Worm (Caenorhabditis elegans) whole organism, young adult: Measurements from ENCODE around the gene F16B12.4.

Experiments used
- B0019.2 ChIP-seq: fragments of 200-800 bp; sonication (Bioruptor generic); conservative IDR thresholded peaks from 2 replicates; pipeline ENCODE4 v1.3.6; 2022; ENCODE audit warnings: missing genetic modification reagents, missing genetic modification characterization, missing compliant biosample characterization
- B0261.1 ChIP-seq: sonication (generic microtip); optimal IDR thresholded peaks from 2 replicates; lab custom pipeline; 2016; ENCODE audit warnings: mild to moderate bottlenecking, missing genetic modification characterization, moderate library complexity, missing compliant biosample characterization
- B0336.3 ChIP-seq: fragments of 200-800 bp; sonication (Bioruptor generic); IDR thresholded peaks from 2 replicates; pipeline ENCODE4 v1.3.6; 2022; ENCODE audit warnings: missing genetic modification characterization, missing compliant biosample characterization
- C06A6.2 ChIP-seq: fragments of 200-800 bp; sonication (Bioruptor generic); conservative IDR thresholded peaks from 2 replicates; pipeline ENCODE4 v1.3.6; 2022; ENCODE audit warnings: missing genetic modification characterization, missing compliant biosample characterization
- D2030.7 ChIP-seq: fragments of 200-800 bp; sonication (Bioruptor generic); IDR thresholded peaks from 2 replicates; pipeline ENCODE4 v1.3.6; 2022; ENCODE audit warnings: missing genetic modification reagents, missing genetic modification characterization, missing compliant biosample characterization
- F10E7.11 ChIP-seq: sonication (generic microtip); optimal IDR thresholded peaks from 2 replicates; lab custom pipeline; 2017; ENCODE audit warnings: mild to moderate bottlenecking, missing genetic modification characterization, moderate library complexity, missing compliant biosample characterization
- F37B4.10 ChIP-seq: fragments of 200-800 bp; sonication (Bioruptor generic); IDR thresholded peaks from 2 replicates; pipeline ENCODE4 v1.3.6; 2022; ENCODE audit warnings: missing genetic modification characterization, missing compliant biosample characterization
- F57A8.1 ChIP-seq: fragments of 200-800 bp; sonication (Bioruptor generic); optimal IDR thresholded peaks from 2 replicates; lab custom pipeline; 2018; ENCODE audit warnings: mild to moderate bottlenecking, missing genetic modification characterization, moderate library complexity, missing compliant biosample characterization
- T26A5.8 ChIP-seq: sonication (generic microtip); optimal IDR thresholded peaks from 2 replicates; lab custom pipeline; 2016; ENCODE audit warnings: missing genetic modification characterization, missing compliant biosample characterization
- Y95B8A.8 ChIP-seq: fragments of 200-800 bp; sonication (Bioruptor generic); IDR thresholded peaks from 2 replicates; pipeline ENCODE4 v1.3.6; 2022; ENCODE audit warnings: missing genetic modification reagents, missing genetic modification characterization, missing compliant biosample characterization
- aptf-2 ChIP-seq: fragments of 200-800 bp; sonication (Bioruptor generic); conservative IDR thresholded peaks from 2 replicates; pipeline ENCODE4 v1.3.6; 2022; ENCODE audit warnings: missing genetic modification reagents, missing genetic modification characterization, missing compliant biosample characterization
- attf-5 ChIP-seq: fragments of 200-800 bp; sonication (Bioruptor generic); optimal IDR thresholded peaks from 2 replicates; lab custom pipeline; 2018; ENCODE audit warnings: mild to moderate bottlenecking, missing genetic modification characterization, missing compliant biosample characterization
- attf-6 ChIP-seq: fragments of 200-800 bp; sonication (Bioruptor generic); IDR thresholded peaks from 2 replicates; pipeline ENCODE4 v1.3.6; 2022; ENCODE audit warnings: missing genetic modification reagents, missing genetic modification characterization, missing compliant biosample characterization
- bed-1 ChIP-seq: fragments of 200-800 bp; sonication (Bioruptor generic); IDR thresholded peaks from 2 replicates; pipeline ENCODE4 v1.3.6; 2022; ENCODE audit warnings: missing genetic modification reagents, missing genetic modification characterization, missing compliant biosample characterization
- bed-2 ChIP-seq: fragments of 200-800 bp; sonication (Bioruptor generic); IDR thresholded peaks from 2 replicates; pipeline ENCODE4 v1.3.6; 2022; ENCODE audit warnings: missing genetic modification reagents, missing genetic modification characterization, missing compliant biosample characterization
- cebp-1 ChIP-seq, 2 experiments: fragments of 200-800 bp in 1 of 2; sonication (Bioruptor generic) in 1 of 2; sonication (generic microtip) in 1 of 2; IDR thresholded peaks in 1 of 2; optimal IDR thresholded peaks in 1 of 2; 2 replicates each; pipeline versions ENCODE4 v1.3.6 to Lab custom; 2017 to 2022; ENCODE audit warnings: missing compliant biosample characterization in 2 of 2, missing genetic modification characterization in 2 of 2, mild to moderate bottlenecking in 1 of 2, missing genetic modification reagents in 1 of 2, moderate library complexity in 1 of 2
- ceh-27 ChIP-seq: fragments of 200-800 bp; sonication (Bioruptor generic); optimal IDR thresholded peaks from 2 replicates; lab custom pipeline; 2018; ENCODE audit warnings: mild to moderate bottlenecking, missing genetic modification characterization, moderate library complexity, missing compliant biosample characterization
- chd-7 ChIP-seq: sonication (generic microtip); optimal IDR thresholded peaks from 2 replicates; lab custom pipeline; 2016; ENCODE audit warnings: mild to moderate bottlenecking, missing genetic modification characterization, moderate library complexity, missing compliant biosample characterization
- die-1 ChIP-seq: sonication (generic microtip); optimal IDR thresholded peaks from 2 replicates; lab custom pipeline; 2016; ENCODE audit warnings: missing genotype, mild to moderate bottlenecking, missing genetic modification characterization, missing compliant biosample characterization
- fkh-3 ChIP-seq: sonication (generic microtip); optimal IDR thresholded peaks from 2 replicates; lab custom pipeline; 2016; ENCODE audit warnings: mild to moderate bottlenecking, missing genetic modification characterization, missing compliant biosample characterization
- gei-17 ChIP-seq: fragments of 200-800 bp; sonication (Bioruptor generic); optimal IDR thresholded peaks from 2 replicates; lab custom pipeline; 2018; ENCODE audit warnings: mild to moderate bottlenecking, missing genetic modification characterization, missing compliant biosample characterization
- hlh-12 ChIP-seq: sonication (generic microtip); optimal IDR thresholded peaks from 2 replicates; lab custom pipeline; 2016; ENCODE audit warnings: missing genetic modification characterization, missing compliant biosample characterization
- hmg-1.2 ChIP-seq: fragments of 200-800 bp; sonication (Bioruptor generic); IDR thresholded peaks from 2 replicates; pipeline ENCODE4 v1.3.6; 2022; ENCODE audit warnings: missing genetic modification reagents, missing genetic modification characterization, missing compliant biosample characterization
- lin-35 ChIP-seq, 3 experiments: fragments of 150-350 bp in 2 of 3; sonication (generic microtip) in 1 of 3; optimal IDR thresholded peaks; 2 replicates each; lab custom pipeline; 2014 to 2018; ENCODE audit warnings: missing biosample characterization in 3 of 3, missing genetic modification characterization in 3 of 3, missing genetic modification reagents in 3 of 3
- lsl-1 ChIP-seq: fragments of 200-800 bp; sonication (Bioruptor generic); optimal IDR thresholded peaks from 2 replicates; lab custom pipeline; 2018; ENCODE audit warnings: mild to moderate bottlenecking, missing genetic modification characterization, moderate library complexity, missing compliant biosample characterization
- lsy-27 ChIP-seq: sonication (generic microtip); optimal IDR thresholded peaks from 2 replicates; lab custom pipeline; 2017; ENCODE audit warnings: missing genetic modification characterization, mild to moderate bottlenecking, missing compliant biosample characterization, antibody characterized with exemption, missing genotype, borderline replicate concordance; ENCODE audit not compliant: insufficient read depth
- madf-10 ChIP-seq: sonication (generic microtip); optimal IDR thresholded peaks from 2 replicates; lab custom pipeline; 2016; ENCODE audit warnings: mild to moderate bottlenecking, missing genetic modification characterization, missing compliant biosample characterization
- madf-6 ChIP-seq: fragments of 200-800 bp; sonication (Bioruptor generic); IDR thresholded peaks from 2 replicates; pipeline ENCODE4 v1.3.6; 2022; ENCODE audit warnings: missing genetic modification reagents, missing genetic modification characterization, missing compliant biosample characterization
- nfya-1 ChIP-seq: sonication (generic microtip); optimal IDR thresholded peaks from 2 replicates; lab custom pipeline; 2017; ENCODE audit warnings: antibody characterized with exemption, missing compliant biosample characterization, missing genetic modification characterization, borderline replicate concordance; ENCODE audit not compliant: insufficient read depth
- nfya-2 ChIP-seq: fragments of 200-800 bp; sonication (Bioruptor generic); IDR thresholded peaks from 2 replicates; pipeline ENCODE4 v1.3.6; 2022; ENCODE audit warnings: missing genetic modification reagents, missing genetic modification characterization, missing compliant biosample characterization
- nfyb-1 ChIP-seq: fragments of 200-800 bp; sonication (Bioruptor generic); IDR thresholded peaks from 2 replicates; pipeline ENCODE4 v1.3.6; 2022; ENCODE audit warnings: missing genetic modification reagents, missing genetic modification characterization, missing compliant biosample characterization
- nhr-179 ChIP-seq: sonication (generic microtip); optimal IDR thresholded peaks from 2 replicates; lab custom pipeline; 2016; ENCODE audit warnings: mild to moderate bottlenecking, missing genetic modification characterization, missing compliant biosample characterization
- nhr-90 ChIP-seq: sonication (generic microtip); optimal IDR thresholded peaks from 2 replicates; lab custom pipeline; 2016; ENCODE audit warnings: missing genotype, mild to moderate bottlenecking, missing genetic modification characterization, missing compliant biosample characterization
- pbrm-1 ChIP-seq: fragments of 200-800 bp; sonication (Bioruptor generic); IDR thresholded peaks from 2 replicates; pipeline ENCODE4 v1.3.6; 2022; ENCODE audit warnings: missing genetic modification reagents, missing genetic modification characterization, missing compliant biosample characterization
- repo-1 ChIP-seq: sonication (generic microtip); optimal IDR thresholded peaks from 2 replicates; lab custom pipeline; 2017; ENCODE audit warnings: mild to moderate bottlenecking, missing genetic modification characterization, missing compliant biosample characterization
- rpc-1 ChIP-seq, 2 experiments: fragments of 150-350 bp in 1 of 2; sonication (generic microtip) in 1 of 2; optimal IDR thresholded peaks; 2 replicates each; lab custom pipeline; 2014 to 2018; ENCODE audit warnings: missing biosample characterization in 1 of 2, missing genetic modification characterization in 1 of 2, missing genetic modification reagents in 1 of 2, missing genotype in 1 of 2
- sdz-38 ChIP-seq: sonication (generic microtip); optimal IDR thresholded peaks from 2 replicates; lab custom pipeline; 2016; ENCODE audit warnings: missing genotype, missing genetic modification characterization, missing compliant biosample characterization
- snpc-1.1 ChIP-seq: sonication (generic microtip); optimal IDR thresholded peaks from 2 replicates; lab custom pipeline; 2017; ENCODE audit warnings: missing genetic modification characterization, mild to moderate bottlenecking, missing compliant biosample characterization, antibody characterized with exemption, moderate library complexity, missing genotype, missing genetic modification reagents; ENCODE audit not compliant: insufficient read depth
- snpc-3.4 ChIP-seq: sonication (generic microtip); optimal IDR thresholded peaks from 2 replicates; lab custom pipeline; 2017; ENCODE audit warnings: missing genetic modification characterization, mild to moderate bottlenecking, missing compliant biosample characterization, antibody characterized with exemption, moderate library complexity, missing genotype, missing genetic modification reagents
- tbp1 ChIP-seq: fragments of 200-800 bp; sonication (Bioruptor generic); optimal IDR thresholded peaks from 2 replicates; lab custom pipeline; 2018; ENCODE audit warnings: mild to moderate bottlenecking, missing genetic modification characterization, missing compliant biosample characterization
- unc-62 ChIP-seq: fragments of 150-350 bp; optimal IDR thresholded peaks from 2 replicates; lab custom pipeline; 2014; ENCODE audit warnings: missing biosample characterization, missing genetic modification reagents, missing genetic modification characterization
- ztf-22 ChIP-seq: fragments of 200-800 bp; sonication (Bioruptor generic); optimal IDR thresholded peaks from 2 replicates; lab custom pipeline; 2018; ENCODE audit warnings: mild to moderate bottlenecking, missing genetic modification characterization, moderate library complexity, missing compliant biosample characterization
- ztf-26 ChIP-seq: sonication (generic microtip); optimal IDR thresholded peaks from 2 replicates; lab custom pipeline; 2017; ENCODE audit warnings: missing genetic modification characterization, missing compliant biosample characterization
- ztf-3 ChIP-seq: fragments of 200-800 bp; sonication (Bioruptor generic); optimal IDR thresholded peaks from 2 replicates; lab custom pipeline; 2018; ENCODE audit warnings: mild to moderate bottlenecking, missing genetic modification characterization, missing compliant biosample characterization

Gene F16B12.4

DNA sequence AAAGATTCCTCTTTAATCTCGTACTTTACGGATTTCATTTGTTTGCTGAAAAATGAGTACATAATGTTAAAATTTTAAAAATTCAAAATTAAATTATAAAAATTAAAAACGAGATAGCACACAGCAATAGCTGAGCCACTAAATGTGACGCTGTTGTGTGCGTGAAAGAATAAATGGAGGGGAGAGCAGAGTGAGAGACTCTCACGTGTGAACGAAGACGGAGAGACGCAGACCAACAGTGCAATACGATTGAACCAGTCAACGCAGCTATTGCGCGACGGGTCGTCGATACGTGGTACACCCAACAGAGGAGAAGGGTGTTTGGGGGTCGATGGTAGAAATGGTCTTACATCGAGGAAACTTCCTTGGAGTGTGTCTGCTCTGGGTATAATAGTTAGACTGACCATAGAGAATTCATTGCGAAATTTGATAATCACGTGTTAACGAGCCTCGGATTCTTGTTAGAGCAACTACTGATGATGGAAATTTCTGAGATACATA is at the start of gene F16B12.4:
Gene F16B12.4, minus strand, starts transcription at position 51 of the 501 bp plus-strand sequence.
- TF ChIP-seq bed-1 = no peak
- peak; percentile 81; the same call in 1 of the 2 replicates for TF ChIP-seq hmg-1.2 (GFP tag; lab: Robert Waterston, UW)
- TF ChIP-seq tbp1 (GFP tag; lab: Kevin White, UChicago) = no peak
- TF ChIP-seq B0019.2 (GFP tag; lab: Robert Waterston, UW) = no peak
- peak; percentile 67 for TF ChIP-seq cebp-1 (GFP tag; IDR thresholded peaks at IDR 0.05; lab: Robert Waterston, UW)
- TF ChIP-seq cebp-1 (tag; optimal IDR thresholded peaks at IDR 0.05; lab: Kevin White, UChicago) = peak; percentile 80
- TF ChIP-seq Y95B8A.8 (GFP tag; lab: Robert Waterston, UW) = no peak
- no peak for TF ChIP-seq chd-7 (tag; lab: Kevin White, UChicago)
- TF ChIP-seq attf-5 (GFP tag; lab: Kevin White, UChicago) = no peak

DNA sequence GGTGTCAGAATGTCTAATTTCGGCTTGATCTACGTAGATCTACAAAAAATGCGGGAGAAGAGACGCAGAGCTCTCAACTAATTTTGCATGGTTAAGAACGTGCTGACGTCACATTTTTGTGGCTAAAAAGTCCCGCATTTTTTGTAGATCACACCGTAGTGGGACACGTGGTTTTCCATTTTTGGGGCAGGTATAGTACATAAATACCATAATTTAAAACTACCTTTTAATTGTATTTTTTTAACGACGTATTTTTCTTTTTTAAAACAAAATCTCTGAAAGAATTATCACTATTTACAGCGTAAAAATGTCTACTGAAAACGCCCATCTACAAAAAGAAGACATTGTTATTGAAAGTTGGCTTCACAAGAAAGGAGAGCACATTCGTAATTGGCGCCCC is 48.9 kb upstream of the F16B12.4 start, which contains the start of gene akt-2:
Gene akt-2, plus strand, starts transcription at position 301 of the 400 bp plus-strand sequence.
- TF ChIP-seq D2030.7 (GFP tag; lab: Robert Waterston, UW) (no peak), lin-35 (GFP tag; optimal IDR thresholded peaks at IDR 0.05; lab: Kevin White, UChicago) (no peak), snpc-3.4 (tag; lab: Kevin White, UChicago) (no peak), sdz-38 (no peak), B0261.1 (tag; lab: Kevin White, UChicago) (no peak), repo-1 (no peak), nhr-90 (tag; lab: Kevin White, UChicago) (no peak), pbrm-1 (GFP tag; lab: Robert Waterston, UW) (no peak), ztf-3 (GFP tag; lab: Kevin White, UChicago) (no peak), ztf-22 (GFP tag; lab: Kevin White, UChicago) (no peak), snpc-1.1 (tag; lab: Kevin White, UChicago) (no peak), F57A8.1 (GFP tag; lab: Kevin White, UChicago) (no peak), lsl-1 (GFP tag; lab: Kevin White, UChicago) (no peak), gei-17 (no peak), C06A6.2 (GFP tag; lab: Robert Waterston, UW) (no peak)

DNA sequence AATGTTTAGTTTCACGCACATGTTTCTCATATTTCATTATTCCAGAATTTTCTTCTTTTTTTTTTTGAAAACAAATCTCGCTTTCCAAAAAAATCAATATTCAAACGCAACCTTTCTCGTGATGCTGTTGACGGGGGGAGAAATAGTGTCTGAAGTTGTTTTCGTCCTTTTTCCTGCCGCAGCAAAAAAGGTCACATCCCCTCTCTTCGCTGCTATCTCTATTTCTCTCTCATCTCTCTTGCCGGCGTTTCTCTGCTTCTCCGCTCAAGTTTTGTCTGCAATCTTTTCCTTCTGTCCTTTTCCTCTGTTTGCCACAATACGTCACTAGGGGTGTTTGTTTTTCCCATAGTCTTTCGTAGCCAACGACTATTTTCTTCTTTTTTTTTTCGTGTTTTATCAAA is 48.3 kb upstream of the F16B12.4 start:
- 0 out of 2 replicates have a peak, but pooled peaks have one; percentile 29 for TF ChIP-seq B0336.3 (GFP tag; lab: Robert Waterston, UW)
- TF ChIP-seq snpc-1.1 (tag; lab: Kevin White, UChicago) = no peak
- no peak for TF ChIP-seq T26A5.8 (tag; lab: Kevin White, UChicago)
- TF ChIP-seq die-1 = peak; percentile 42
- peak; percentile 62 for TF ChIP-seq gei-17
- no peak for TF ChIP-seq lsy-27 (tag; lab: Kevin White, UChicago)
- TF ChIP-seq ztf-26 (tag; lab: Kevin White, UChicago) = peak; percentile 70
- no peak for TF ChIP-seq madf-6
- TF ChIP-seq rpc-1 (optimal IDR thresholded peaks at IDR 0.05; lab: Kevin White, UChicago) = no peak
- no peak for TF ChIP-seq rpc-1 (tag; optimal IDR thresholded peaks at IDR 0.05; lab: Kevin White, UChicago)
- no peak for TF ChIP-seq nhr-179 (tag; lab: Kevin White, UChicago)
- TF ChIP-seq nfyb-1 = no peak
- no peak for TF ChIP-seq ztf-3 (GFP tag; lab: Kevin White, UChicago)
- no peak for TF ChIP-seq F37B4.10
- no peak for TF ChIP-seq unc-62 (GFP tag; lab: Kevin White, UChicago)
- TF ChIP-seq aptf-2 (GFP tag; lab: Robert Waterston, UW) = no peak
- TF ChIP-seq madf-10 = no peak
- TF ChIP-seq F10E7.11 (tag; lab: Kevin White, UChicago) = no peak
- no peak for TF ChIP-seq hlh-12
- peak; percentile 68 for TF ChIP-seq ceh-27 (GFP tag; lab: Kevin White, UChicago)
- TF ChIP-seq fkh-3 (tag; lab: Kevin White, UChicago) = no peak
- no peak for TF ChIP-seq nfya-2 (GFP tag; lab: Robert Waterston, UW)
- no peak for TF ChIP-seq bed-2
- TF ChIP-seq attf-6 = no peak
- TF ChIP-seq nfya-1 (tag; lab: Kevin White, UChicago) = no peak
